Worm (Caenorhabditis elegans): Measurements from ENCODE around the gene mrps-34.

The mrps-34 gene

ce11 chrIII:4495250-4495649 is 47.0 kb downstream of the mrps-34 start:
- TF ChIP-seq jun-1 (tag; optimal IDR thresholded peaks at IDR 0.05) (no peak), skn-1 (tag; optimal IDR thresholded peaks at IDR 0.05) (no peak), blmp-1 (tag; optimal IDR thresholded peaks at IDR 0.05) (peak; percentile 36), fkh-4 (tag; optimal IDR thresholded peaks at IDR 0.05; ENCODE audit: borderline replicate concordance) (no peak), nhr-11 (tag; optimal IDR thresholded peaks at IDR 0.05) (no peak), egl-27 (tag; optimal IDR thresholded peaks at IDR 0.05) (no peak)

- peak in 1 of 2 experiments; percentile 69 for TF ChIP-seq mdl-1 (tag; optimal IDR thresholded peaks at IDR 0.05)
- no peak for TF ChIP-seq sox-4 (tag; optimal IDR thresholded peaks at IDR 0.05)
- TF ChIP-seq ets-5 (GFP tag; IDR thresholded peaks at IDR 0.05) = no peak
- TF ChIP-seq skn-1 (tag; optimal IDR thresholded peaks at IDR 0.05) = peak; percentile 45
- TF ChIP-seq nhr-76 (tag; optimal IDR thresholded peaks at IDR 0.05) = no peak
- peak; percentile 41 for TF ChIP-seq C16A3.4 (tag; optimal IDR thresholded peaks at IDR 0.05)
- no peak for TF ChIP-seq snpc-4 (tag; optimal IDR thresholded peaks at IDR 0.05)
- no peak for TF ChIP-seq dsc-1 (tag; optimal IDR thresholded peaks at IDR 0.05)
- TF ChIP-seq fkh-8 (tag; optimal IDR thresholded peaks at IDR 0.05) = no peak
- no peak for TF ChIP-seq unc-86 (tag; optimal IDR thresholded peaks at IDR 0.05)
- TF ChIP-seq efl-1 (optimal IDR thresholded peaks at IDR 0.05) = peak in 1 of 2 experiments; percentile 12
- peak in 1 of 2 experiments; percentile 22 for TF ChIP-seq efl-1 (GFP tag; optimal IDR thresholded peaks at IDR 0.05 in 1 of 2)
- peak; percentile 78 for TF ChIP-seq nhr-90 (tag; optimal IDR thresholded peaks at IDR 0.05; ENCODE audit: poor library complexity)
- peak; percentile 76 for TF ChIP-seq lin-14 (GFP tag; optimal IDR thresholded peaks at IDR 0.05)
- TF ChIP-seq hpl-2 (GFP tag; optimal IDR thresholded peaks at IDR 0.05) = no peak
- peak; percentile 25 to 74 for TF ChIP-seq lin-35 (GFP tag; optimal IDR thresholded peaks at IDR 0.05)
- peak in 4 of 6 experiments; percentile 50 to 99 (median 70) for TF ChIP-seq elt-3 (tag; optimal IDR thresholded peaks at IDR 0.05)
- no peak for TF ChIP-seq unc-98 (GFP tag; IDR thresholded peaks at IDR 0.05)
- peak; percentile 4 for TF ChIP-seq mef-2 (tag; optimal IDR thresholded peaks at IDR 0.05)
- TF ChIP-seq unc-30 (tag; optimal IDR thresholded peaks at IDR 0.05) = no peak
- peak; percentile 96 for TF ChIP-seq nhr-85 (tag)
- no peak for TF ChIP-seq grh-1 (GFP tag; IDR thresholded peaks at IDR 0.05)
- TF ChIP-seq nhr-77 (tag; optimal IDR thresholded peaks at IDR 0.05) = peak; percentile 39
- TF ChIP-seq lir-3 (tag; optimal IDR thresholded peaks at IDR 0.05; ENCODE audit: poor library complexity) = no peak
- peak; percentile 59 for TF ChIP-seq elt-2 (tag; optimal IDR thresholded peaks at IDR 0.05)
- no peak for TF ChIP-seq nhr-11 (tag; optimal IDR thresholded peaks at IDR 0.05)
- TF ChIP-seq egl-27 (tag; optimal IDR thresholded peaks at IDR 0.05) = no peak
- no peak for TF ChIP-seq fos-1 (tag; optimal IDR thresholded peaks at IDR 0.05)
- no peak for TF ChIP-seq egl-13 (tag; optimal IDR thresholded peaks at IDR 0.05)
- TF ChIP-seq aha-1 (tag; optimal IDR thresholded peaks at IDR 0.05) = no peak
- TF ChIP-seq tbx-2 (tag; optimal IDR thresholded peaks at IDR 0.05) = peak; percentile 54
- TF ChIP-seq unc-130 (tag; optimal IDR thresholded peaks at IDR 0.05) = peak; percentile 49
- no peak for TF ChIP-seq pqm-1 (tag; optimal IDR thresholded peaks at IDR 0.05)
- TF ChIP-seq aly-2 (tag; optimal IDR thresholded peaks at IDR 0.05) = no peak
- TF ChIP-seq mab-9 (GFP tag; IDR thresholded peaks at IDR 0.05) = no peak
- no peak for TF ChIP-seq nhr-28 (tag; optimal IDR thresholded peaks at IDR 0.05)
- TF ChIP-seq zag-1 (tag; optimal IDR thresholded peaks at IDR 0.05) = no peak
- peak; percentile 75 for TF ChIP-seq snu-23 (GFP tag; optimal IDR thresholded peaks at IDR 0.05)
- peak; percentile 60 for TF ChIP-seq nhr-19 (GFP tag; conservative IDR thresholded peaks at IDR 0.05)
- no peak for TF ChIP-seq lin-13 (GFP tag; optimal IDR thresholded peaks at IDR 0.05)
- peak; percentile 76 for TF ChIP-seq nhr-20 (tag; optimal IDR thresholded peaks at IDR 0.05)
- TF ChIP-seq pax-3 (tag; optimal IDR thresholded peaks at IDR 0.05) = peak; percentile 9
- TF ChIP-seq xbp-1 (tag; optimal IDR thresholded peaks at IDR 0.05) = peak; percentile 4
- TF ChIP-seq isw-1 (GFP tag; IDR thresholded peaks at IDR 0.05) = no peak
- no peak for TF ChIP-seq C34B4.2 (tag; optimal IDR thresholded peaks at IDR 0.05)
- TF ChIP-seq blmp-1 (tag; optimal IDR thresholded peaks at IDR 0.05) = peak; percentile 90
- no peak for TF ChIP-seq ceh-82 (tag; optimal IDR thresholded peaks at IDR 0.05)
- TF ChIP-seq zip-4 (GFP tag; optimal IDR thresholded peaks at IDR 0.05) = no peak
- peak; percentile 23 to 49 (median 32) for TF ChIP-seq dpl-1 (GFP tag; optimal IDR thresholded peaks at IDR 0.05)
These were observed 47.7 kb downstream of the mrps-34 start for ce11 chrIII:4494541-4495010.

All from whole organism, L1 larva.